Worm (Caenorhabditis elegans) whole organism, L4 larva: ENCODE measurements around the gene ZK177.12.

ENCODE experiments used
- Y5F2A.4 ChIP-seq: fragments of 200-800 bp; sonication (Bioruptor generic); optimal IDR thresholded peaks from 2 replicates; lab custom pipeline; 2018; ENCODE audit warnings: mild to moderate bottlenecking, missing genetic modification characterization, missing compliant biosample characterization
- Y75B8A.6 ChIP-seq: fragments of 200-800 bp; sonication (Bioruptor generic); IDR thresholded peaks from 2 replicates; pipeline ENCODE4 v1.3.6; 2022; ENCODE audit warnings: missing genetic modification reagents, missing genetic modification characterization, missing compliant biosample characterization
- ZK337.2 ChIP-seq: fragments of 200-800 bp; sonication (Bioruptor generic); IDR thresholded peaks from 2 replicates; pipeline ENCODE4 v1.3.6; 2022; ENCODE audit warnings: missing genetic modification reagents, missing genetic modification characterization, missing compliant biosample characterization
- ZK546.5 ChIP-seq, 2 experiments: sonication (generic microtip); optimal IDR thresholded peaks; 2 replicates each; lab custom pipeline; 2017; ENCODE audit warnings: missing biosample characterization in 2 of 2, missing genetic modification characterization in 2 of 2
- ceh-20 ChIP-seq: fragments of 200-800 bp; sonication (Bioruptor generic); IDR thresholded peaks from 2 replicates; pipeline ENCODE4 v1.3.6; 2022; ENCODE audit warnings: missing genetic modification reagents, missing genetic modification characterization, missing compliant biosample characterization
- ceh-32 ChIP-seq: sonication (generic microtip); optimal IDR thresholded peaks from 2 replicates; lab custom pipeline; 2016; ENCODE audit warnings: mild to moderate bottlenecking, missing genetic modification characterization, missing compliant biosample characterization; ENCODE audit not compliant: poor library complexity
- ceh-62 ChIP-seq: sonication (generic microtip); optimal IDR thresholded peaks from 2 replicates; lab custom pipeline; 2017; ENCODE audit warnings: missing biosample characterization, missing genetic modification characterization
- ces-1 ChIP-seq: fragments of 150-350 bp; sonication (generic microtip); optimal IDR thresholded peaks from 4 replicates; lab custom pipeline; 2014; ENCODE audit warnings: missing biosample characterization, missing genetic modification reagents, missing genetic modification characterization
- daf-12 ChIP-seq: fragments of 150-350 bp; optimal IDR thresholded peaks from 2 replicates; lab custom pipeline; 2014; ENCODE audit warnings: missing biosample characterization, missing genetic modification reagents, missing genetic modification characterization
- daf-16 ChIP-seq, 3 experiments: sonication (generic microtip); optimal IDR thresholded peaks; 2 replicates each; lab custom pipeline; 2016 to 2017; ENCODE audit warnings: missing genetic modification characterization in 3 of 3, missing genetic modification reagents in 3 of 3, mild to moderate bottlenecking in 2 of 3, missing compliant biosample characterization in 2 of 3, missing biosample characterization in 1 of 3, moderate library complexity in 1 of 3
- daf-19 ChIP-seq: fragments of 200-800 bp; sonication (Bioruptor generic); conservative IDR thresholded peaks from 2 replicates; pipeline ENCODE4 v1.3.6; 2022; ENCODE audit warnings: missing genetic modification characterization, missing compliant biosample characterization
- dmd-6 ChIP-seq: fragments of 200-800 bp; sonication (Bioruptor generic); IDR thresholded peaks from 2 replicates; pipeline ENCODE4 v1.3.6; 2022; ENCODE audit warnings: missing genetic modification reagents, missing genetic modification characterization, missing compliant biosample characterization
- dmd-8 ChIP-seq: fragments of 200-800 bp; sonication (Bioruptor generic); IDR thresholded peaks from 2 replicates; pipeline ENCODE4 v1.3.6; 2022; ENCODE audit warnings: missing genetic modification characterization, missing compliant biosample characterization
- dve-1 ChIP-seq: sonication (generic microtip); optimal IDR thresholded peaks from 2 replicates; lab custom pipeline; 2017; ENCODE audit warnings: antibody characterized with exemption, mild to moderate bottlenecking, missing genetic modification characterization, missing compliant biosample characterization; ENCODE audit not compliant: insufficient read depth
- fkh-10 ChIP-seq: fragments of 150-350 bp; optimal IDR thresholded peaks from 2 replicates; lab custom pipeline; 2014; ENCODE audit warnings: missing biosample characterization, missing genetic modification reagents, missing genetic modification characterization
- fos-1 ChIP-seq: fragments of 150-350 bp; optimal IDR thresholded peaks from 2 replicates; lab custom pipeline; 2014; ENCODE audit warnings: missing biosample characterization, missing genetic modification characterization
- hlh-11 ChIP-seq: fragments of 200-800 bp; sonication (Bioruptor generic); optimal IDR thresholded peaks from 2 replicates; lab custom pipeline; 2018; ENCODE audit warnings: mild to moderate bottlenecking, missing genetic modification characterization, missing compliant biosample characterization
- hlh-30 ChIP-seq: sonication (generic microtip); optimal IDR thresholded peaks from 2 replicates; lab custom pipeline; 2017; ENCODE audit warnings: antibody characterized with exemption, mild to moderate bottlenecking, missing genetic modification characterization, missing compliant biosample characterization; ENCODE audit not compliant: insufficient read depth
- lim-7 ChIP-seq: fragments of 200-800 bp; sonication (Bioruptor generic); IDR thresholded peaks from 2 replicates; pipeline ENCODE4 v1.3.6; 2022; ENCODE audit warnings: missing genetic modification characterization, missing compliant biosample characterization
- lin-1 ChIP-seq: fragments of 200-800 bp; sonication (Bioruptor generic); IDR thresholded peaks from 2 replicates; pipeline ENCODE4 v1.3.6; 2022; ENCODE audit warnings: missing genetic modification reagents, missing genetic modification characterization, missing compliant biosample characterization
- lin-13 ChIP-seq: fragments of 150-350 bp; optimal IDR thresholded peaks from 2 replicates; lab custom pipeline; 2014; ENCODE audit warnings: missing biosample characterization, missing genetic modification reagents, missing genetic modification characterization
- lin-38 ChIP-seq: fragments of 200-800 bp; sonication (Bioruptor generic); IDR thresholded peaks from 2 replicates; pipeline ENCODE4 v1.3.6; 2022; ENCODE audit warnings: missing genetic modification reagents, missing genetic modification characterization, missing compliant biosample characterization
- lir-3 ChIP-seq: sonication (generic microtip); optimal IDR thresholded peaks from 2 replicates; lab custom pipeline; 2016; ENCODE audit warnings: mild to moderate bottlenecking, missing genetic modification characterization, missing compliant biosample characterization
- madf-5 ChIP-seq, 2 experiments: fragments of 200-800 bp; sonication (Bioruptor generic); IDR thresholded peaks; 2 replicates each; pipeline ENCODE4 v1.3.6; 2022; ENCODE audit warnings: missing compliant biosample characterization in 2 of 2, missing genetic modification characterization in 2 of 2
- mdl-1 ChIP-seq, 2 experiments: fragments of 150-350 bp in 1 of 2; sonication (generic microtip) in 1 of 2; optimal IDR thresholded peaks; 2 replicates each; lab custom pipeline; 2014 to 2017; ENCODE audit warnings: missing biosample characterization in 2 of 2, missing genetic modification characterization in 2 of 2
- mep-1 ChIP-seq: fragments of 150-350 bp; sonication (generic microtip); optimal IDR thresholded peaks from 3 replicates; lab custom pipeline; 2014; ENCODE audit warnings: missing biosample characterization, missing genetic modification characterization
- mxl-3 ChIP-seq: fragments of 200-800 bp; sonication (Bioruptor generic); optimal IDR thresholded peaks from 2 replicates; lab custom pipeline; 2018; ENCODE audit warnings: mild to moderate bottlenecking, missing genetic modification characterization, missing compliant biosample characterization
- nhr-102 ChIP-seq: sonication (generic microtip); optimal IDR thresholded peaks from 2 replicates; lab custom pipeline; 2016; ENCODE audit warnings: mild to moderate bottlenecking, missing genetic modification characterization, moderate library complexity, missing compliant biosample characterization
- nhr-25 ChIP-seq: sonication (generic microtip); optimal IDR thresholded peaks from 2 replicates; lab custom pipeline; 2017; ENCODE audit warnings: missing genetic modification characterization, mild to moderate bottlenecking, missing compliant biosample characterization, antibody characterized with exemption, moderate library complexity, borderline replicate concordance; ENCODE audit not compliant: insufficient read depth
- nhr-28 ChIP-seq: fragments of 150-350 bp; optimal IDR thresholded peaks from 2 replicates; lab custom pipeline; 2014; ENCODE audit warnings: missing biosample characterization, missing genetic modification characterization
- nhr-48 ChIP-seq: sonication (generic microtip); optimal IDR thresholded peaks from 2 replicates; lab custom pipeline; 2016; ENCODE audit warnings: mild to moderate bottlenecking, missing genetic modification characterization, missing compliant biosample characterization
- nhr-77 ChIP-seq: fragments of 150-350 bp; optimal IDR thresholded peaks from 2 replicates; lab custom pipeline; 2014; ENCODE audit warnings: missing biosample characterization, missing genetic modification characterization
- pha-4 ChIP-seq, 2 experiments: fragments of 150-350 bp in 1 of 2; fragments of 200-800 bp in 1 of 2; sonication (Bioruptor generic) in 1 of 2; IDR thresholded peaks in 1 of 2; optimal IDR thresholded peaks in 1 of 2; 2 replicates each; pipeline versions ENCODE4 v1.3.6 to Lab custom; 2014 to 2022; ENCODE audit warnings: missing genetic modification characterization in 2 of 2, missing genetic modification reagents in 2 of 2, missing biosample characterization in 1 of 2, missing compliant biosample characterization in 1 of 2
- php-3 ChIP-seq: fragments of 200-800 bp; sonication (Bioruptor generic); IDR thresholded peaks from 2 replicates; pipeline ENCODE4 v1.3.6; 2022; ENCODE audit warnings: missing genetic modification reagents, missing genetic modification characterization, missing compliant biosample characterization
- pqm-1 ChIP-seq: sonication (generic microtip); optimal IDR thresholded peaks from 2 replicates; lab custom pipeline; 2017; ENCODE audit warnings: missing biosample characterization, missing genetic modification characterization
- sdz-12 ChIP-seq: fragments of 200-800 bp; sonication (Bioruptor generic); optimal IDR thresholded peaks from 2 replicates; lab custom pipeline; 2018; ENCODE audit warnings: mild to moderate bottlenecking, missing genetic modification characterization, missing compliant biosample characterization
- skn-1 ChIP-seq: fragments of 150-350 bp; optimal IDR thresholded peaks from 2 replicates; lab custom pipeline; 2014; ENCODE audit warnings: missing biosample characterization, missing genetic modification characterization
- snpc-4 ChIP-seq: fragments of 150-350 bp; optimal IDR thresholded peaks from 2 replicates; lab custom pipeline; 2014; ENCODE audit warnings: missing biosample characterization, missing genetic modification characterization
- tag-97 ChIP-seq: fragments of 200-800 bp; sonication (Bioruptor generic); IDR thresholded peaks from 2 replicates; pipeline ENCODE4 v1.3.6; 2022; ENCODE audit warnings: missing genetic modification characterization, missing compliant biosample characterization
- tra-1 ChIP-seq: fragments of 200-800 bp; sonication (Bioruptor generic); IDR thresholded peaks from 2 replicates; pipeline ENCODE4 v1.3.6; 2022; ENCODE audit warnings: missing genetic modification reagents, missing genetic modification characterization, missing compliant biosample characterization
- unc-62 ChIP-seq, 3 experiments: fragments of 150-350 bp in 1 of 3; sonication (generic microtip); optimal IDR thresholded peaks in 2 of 3; peaks in 1 of 3; 1 replicate in 1 of 3; 2 replicates in 2 of 3; lab custom pipeline; 2014 to 2017; ENCODE audit warnings: missing biosample characterization in 3 of 3, missing genetic modification characterization in 3 of 3, missing genetic modification reagents in 3 of 3, missing genotype in 1 of 3
- zfp-2 ChIP-seq: sonication (generic microtip); optimal IDR thresholded peaks from 2 replicates; lab custom pipeline; 2016; ENCODE audit warnings: mild to moderate bottlenecking, missing genetic modification characterization, missing compliant biosample characterization

Gene ZK177.12

DNA sequence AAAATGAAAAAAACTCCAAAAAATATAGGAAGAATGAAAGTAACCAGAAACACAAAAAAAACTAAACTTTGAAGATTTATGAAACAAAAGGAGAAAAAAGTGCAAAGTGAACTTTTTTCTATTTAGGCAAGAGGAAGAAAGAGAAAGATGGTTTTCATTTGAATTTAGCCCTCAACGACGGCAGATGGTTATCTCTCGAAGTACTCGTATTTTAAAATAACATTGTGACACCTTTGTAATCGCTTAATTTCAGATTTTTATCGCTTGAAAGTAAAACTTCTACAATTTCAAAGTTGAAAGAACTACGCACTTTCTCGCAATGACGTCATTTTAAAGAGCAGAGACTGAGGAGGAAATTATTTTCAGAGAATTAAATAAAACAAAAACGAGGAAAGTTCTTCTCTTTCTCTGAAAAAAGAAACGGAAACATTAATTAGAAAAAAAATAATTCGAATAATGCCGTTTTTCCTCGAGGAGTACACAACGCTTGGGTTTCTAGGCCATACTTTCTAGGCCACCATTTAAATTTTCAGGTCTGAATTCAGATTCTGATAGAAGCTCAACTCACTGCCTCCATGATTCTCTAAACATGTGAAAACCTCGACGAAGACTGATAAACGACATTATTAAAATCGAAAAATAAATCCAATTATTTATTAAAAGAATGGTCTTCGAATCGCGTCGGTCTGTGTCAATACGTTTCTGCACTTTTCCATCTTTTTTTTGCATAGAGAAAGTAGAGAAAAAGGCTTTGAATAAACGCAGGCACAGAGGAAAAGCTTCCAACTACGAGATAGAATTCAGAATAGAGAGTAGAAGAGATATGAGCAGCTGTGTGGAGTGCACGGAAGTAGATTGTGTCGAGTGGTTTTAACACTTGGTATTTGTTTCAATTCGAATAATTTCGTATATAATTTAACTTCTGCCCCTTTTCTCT lies 9.8 kb upstream of the ZK177.12 start (continued):
- TF ChIP-seq nhr-25 (tag; lab: Kevin White, UChicago) (no peak), daf-12 (no peak), lin-38 (GFP tag; lab: Robert Waterston, UW) (no peak), tra-1 (GFP tag; lab: Robert Waterston, UW) (no peak), Y75B8A.6 (GFP tag; lab: Robert Waterston, UW) (no peak), pqm-1 (no peak), dmd-8 (GFP tag; lab: Robert Waterston, UW) (no peak), nhr-77 (no peak), zfp-2 (tag; lab: Kevin White, UChicago) (no peak), ceh-62 (tag; lab: Kevin White, UChicago) (no peak), lim-7 (GFP tag; lab: Robert Waterston, UW) (no peak), ces-1 (GFP tag; lab: Kevin White, UChicago) (no peak), ceh-32 (tag; lab: Kevin White, UChicago) (no peak), snpc-4 (no peak), hlh-30 (tag; lab: Kevin White, UChicago) (no peak)

DNA sequence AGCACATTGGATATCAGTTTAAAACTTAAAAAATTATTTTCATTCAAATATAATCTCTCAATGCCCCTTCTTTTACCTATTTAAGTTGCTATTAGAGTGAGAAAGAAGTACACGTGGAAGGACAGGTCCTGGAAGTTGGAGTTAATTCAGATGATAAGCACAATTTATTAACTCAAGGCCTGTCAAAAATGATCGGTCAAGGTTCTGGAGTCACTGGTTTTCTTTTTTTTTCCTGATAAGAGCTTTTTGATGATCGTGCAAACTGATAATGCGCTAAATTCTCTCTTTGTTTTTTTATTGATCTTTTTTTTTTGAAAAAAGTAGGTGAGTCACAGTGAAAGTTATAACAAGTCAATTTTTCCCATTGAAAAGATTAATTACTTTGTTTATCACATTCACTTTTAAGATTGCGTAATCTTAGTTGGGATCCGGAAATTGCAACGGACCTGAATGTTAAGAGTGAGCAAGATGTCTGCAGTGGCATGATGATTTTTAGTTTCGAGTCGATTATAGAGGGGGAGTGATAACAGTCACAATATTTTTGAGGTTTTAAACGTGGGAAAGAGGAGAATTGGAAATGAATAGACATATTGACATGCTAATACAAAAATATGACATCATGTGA lies 8.9 kb upstream of the ZK177.12 start:
- TF ChIP-seq lir-3: no peak
- TF ChIP-seq hlh-30 (tag; lab: Kevin White, UChicago): no peak
- TF ChIP-seq tag-97 (GFP tag; lab: Robert Waterston, UW): no peak
- TF ChIP-seq pha-4 (GFP tag; IDR thresholded peaks at IDR 0.05; lab: Robert Waterston, UW): no peak
- TF ChIP-seq pha-4 (tag; optimal IDR thresholded peaks at IDR 0.05; lab: Kevin White, UChicago): no peak
- TF ChIP-seq lin-1 (GFP tag; lab: Robert Waterston, UW): no peak
- TF ChIP-seq nhr-77: peak; percentile 76
- no peak for TF ChIP-seq daf-19
- TF ChIP-seq mep-1: no peak
- TF ChIP-seq fos-1 (tag; lab: Kevin White, UChicago): no peak
- TF ChIP-seq skn-1 (tag; lab: Kevin White, UChicago): no peak
- no peak for TF ChIP-seq daf-16 (GFP tag; optimal IDR thresholded peaks at IDR 0.05; lab: Kevin White, UChicago)
- peak; percentile 44 for TF ChIP-seq daf-16 (tag; optimal IDR thresholded peaks at IDR 0.05; lab: Kevin White, UChicago)
- TF ChIP-seq madf-5 (GFP tag; IDR thresholded peaks at IDR 0.05; lab: Robert Waterston, UW): no peak
- no peak for TF ChIP-seq nhr-102 (tag; lab: Kevin White, UChicago)
- TF ChIP-seq tra-1 (GFP tag; lab: Robert Waterston, UW): peak; percentile 82; the same call in 1 of the 2 replicates
- no peak for TF ChIP-seq zfp-2 (tag; lab: Kevin White, UChicago)
- peak; percentile 86 for TF ChIP-seq pqm-1
- TF ChIP-seq sdz-12 (GFP tag; lab: Kevin White, UChicago): no peak
- no peak for TF ChIP-seq ceh-20 (GFP tag; lab: Robert Waterston, UW)
- TF ChIP-seq mxl-3 (GFP tag; lab: Kevin White, UChicago): peak; percentile 13
- no peak for TF ChIP-seq lin-13 (GFP tag; lab: Kevin White, UChicago)
- no peak for TF ChIP-seq lin-38 (GFP tag; lab: Robert Waterston, UW)
- no peak for TF ChIP-seq Y5F2A.4 (GFP tag; lab: Kevin White, UChicago)
- TF ChIP-seq nhr-28 (tag; lab: Kevin White, UChicago): peak; percentile 76
- no peak for TF ChIP-seq unc-62 (GFP tag; optimal IDR thresholded peaks at IDR 0.05 in 1 of 2; lab: Kevin White, UChicago)
- no peak for TF ChIP-seq unc-62 (tag; optimal IDR thresholded peaks at IDR 0.05; lab: Kevin White, UChicago)
- TF ChIP-seq php-3 (GFP tag; lab: Robert Waterston, UW): no peak
- TF ChIP-seq Y75B8A.6 (GFP tag; lab: Robert Waterston, UW): no peak
- no peak for TF ChIP-seq ZK546.5 (tag; optimal IDR thresholded peaks at IDR 0.05; lab: Kevin White, UChicago)
- TF ChIP-seq nhr-48 (tag; lab: Kevin White, UChicago): no peak
- peak; percentile 77 for TF ChIP-seq dve-1
- no peak for TF ChIP-seq mdl-1 (tag; optimal IDR thresholded peaks at IDR 0.05; lab: Kevin White, UChicago)
- no peak for TF ChIP-seq fkh-10 (GFP tag; lab: Kevin White, UChicago)
- TF ChIP-seq ceh-62 (tag; lab: Kevin White, UChicago): no peak
- TF ChIP-seq dmd-6 (GFP tag; lab: Robert Waterston, UW): peak; percentile 94
- TF ChIP-seq hlh-11: peak; percentile 65
- TF ChIP-seq ZK337.2 (GFP tag; lab: Robert Waterston, UW): no peak
